Worm (Caenorhabditis elegans) whole organism, L4/young adult: Measurements from ENCODE around the gene AC3.12.

Experiments used
- W03F9.2 ChIP-seq: fragments of 150-350 bp; optimal IDR thresholded peaks from 2 replicates; lab custom pipeline; 2014; ENCODE audit warnings: missing biosample characterization, missing genetic modification characterization
- dao-5 ChIP-seq: sonication (generic microtip); optimal IDR thresholded peaks from 2 replicates; lab custom pipeline; 2016; ENCODE audit warnings: missing genotype, missing genetic modification characterization, moderate library complexity, missing compliant biosample characterization
- him-1 ChIP-seq: sonication (generic microtip); optimal IDR thresholded peaks from 2 replicates; lab custom pipeline; 2016; ENCODE audit warnings: missing genotype, missing genetic modification reagents, missing genetic modification characterization, missing compliant biosample characterization

- TF ChIP-seq him-1 (tag; lab: Kevin White, UChicago), result no peak
- TF ChIP-seq W03F9.2 (tag; lab: Kevin White, UChicago), result no peak
- no peak for TF ChIP-seq dao-5 (tag; lab: Kevin White, UChicago)
Measured at ce11 chrV:10379293-10379692, at the start of gene AC3.12.
